Worm (Caenorhabditis elegans): ENCODE data around the gene ZK1236.9.

ce11 chrIII:8437763-8438414, 2.9 kb upstream of the ZK1236.9 start:
- TF ChIP-seq aha-1 (tag) (peak; percentile 70), madf-5 (GFP tag; IDR thresholded peaks at IDR 0.05) (no peak), pha-4 (GFP tag; IDR thresholded peaks at IDR 0.05) (no peak), pha-4 (tag; optimal IDR thresholded peaks at IDR 0.05) (no peak), ceh-20 (GFP tag; IDR thresholded peaks at IDR 0.05) (no peak), mxl-3 (GFP tag; optimal IDR thresholded peaks at IDR 0.05) (no peak), skn-1 (tag; optimal IDR thresholded peaks at IDR 0.05) (no peak), dpl-1 (GFP tag; optimal IDR thresholded peaks at IDR 0.05) (no peak)

Measured in whole organism, L4 larva.